Fruit fly (Drosophila melanogaster) S2 (cell line): ENCODE results near the gene Pat1.

Experiments
- CG8478 ChIP-seq: fragments of >200 bp; optimal IDR thresholded peaks from 2 replicates; lab custom pipeline; 2018
- CTCF ChIP-seq, 2 experiments: fragments of >200 bp; optimal IDR thresholded peaks; 2 replicates each; lab custom pipeline; 2018

Gene Pat1

dm6 chrX:6590681-6591289 is at the start of gene Pat1:
TSS of gene Pat1 (plus strand) at chrX:6590776.
- TF ChIP-seq CG8478, result no peak
- peak in 1 of 2 experiments; percentile 20 for TF ChIP-seq CTCF (optimal IDR thresholded peaks at IDR 0.05; lab: Kevin White, UChicago)

DNA sequence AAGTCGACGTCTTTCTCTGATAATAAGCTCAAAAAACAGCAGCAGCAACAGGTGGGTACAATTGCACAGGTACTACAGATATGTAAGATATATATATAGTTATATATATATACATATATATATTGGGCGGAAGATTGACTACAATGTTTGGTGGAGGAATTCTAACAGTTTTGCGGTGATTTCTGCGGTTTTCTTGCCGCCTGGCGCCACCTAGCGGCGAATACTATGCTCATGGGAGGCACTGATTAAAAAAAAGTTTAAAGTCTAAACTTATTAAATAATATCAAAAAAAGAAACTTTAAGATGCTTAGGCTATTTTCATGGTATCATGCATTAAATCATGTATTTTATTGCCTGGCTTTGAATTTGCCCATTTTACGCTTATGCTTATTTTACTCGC is 49.3 kb upstream of the Pat1 start:
- TF ChIP-seq CG8478, result no peak
- peak in 1 of 2 experiments; percentile 68 for TF ChIP-seq CTCF (optimal IDR thresholded peaks at IDR 0.05; lab: Kevin White, UChicago)

- TF ChIP-seq CTCF (optimal IDR thresholded peaks at IDR 0.05; lab: Kevin White, UChicago) (no peak), CG8478 (no peak)
Measured at dm6 chrX:6542331-6542730, 48.2 kb upstream of the Pat1 start.

DNA sequence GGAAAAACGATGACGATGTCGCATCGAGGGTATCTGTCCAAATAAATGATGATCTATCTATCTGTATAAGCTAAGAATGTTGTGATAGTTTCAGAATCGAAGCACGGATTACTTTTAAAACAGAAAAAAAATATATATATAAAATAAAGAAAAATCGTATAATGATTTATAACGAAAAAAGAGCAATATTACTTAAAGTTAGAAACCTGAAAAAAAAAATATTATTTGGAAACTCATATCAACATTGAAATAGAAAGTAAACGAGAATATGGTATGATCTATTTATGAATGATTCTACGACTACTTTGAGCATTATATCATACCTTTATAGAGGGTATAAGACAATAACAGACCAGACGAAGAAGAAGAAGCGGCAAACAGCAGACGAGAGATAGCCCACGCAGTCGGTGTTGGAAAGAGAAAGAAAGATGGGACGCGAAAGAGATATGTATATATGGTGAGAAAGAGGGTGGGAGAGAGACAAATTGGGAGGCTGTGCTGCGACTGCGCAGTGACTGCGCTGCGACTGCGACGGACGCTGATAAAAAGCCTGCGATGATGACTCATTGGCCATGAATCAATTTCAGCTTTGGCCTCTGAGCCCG is 46.9 kb upstream of the Pat1 start:
- TF ChIP-seq CTCF (optimal IDR thresholded peaks at IDR 0.05; lab: Kevin White, UChicago) (no peak), CG8478 (no peak)

DNA sequence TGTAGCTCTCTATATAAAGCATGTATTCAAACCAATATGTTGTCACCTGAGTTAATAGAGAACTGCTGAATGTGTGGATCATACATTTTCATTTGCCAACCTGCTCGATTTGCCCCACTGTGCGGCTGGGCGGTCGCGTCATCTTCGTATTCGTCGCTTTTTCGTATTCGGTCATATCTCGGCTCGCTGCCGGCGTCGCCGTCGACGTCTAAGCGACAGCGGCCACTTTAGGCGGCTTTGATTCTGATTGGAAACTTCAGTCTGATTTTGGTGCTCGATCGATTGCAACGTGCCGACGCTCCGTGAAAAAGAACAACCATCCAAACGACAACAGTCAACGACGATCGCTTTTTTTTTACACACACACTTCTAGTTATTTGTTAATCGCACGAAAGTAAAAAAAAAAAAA is 44.7 kb upstream of the Pat1 start:
- TF ChIP-seq CG8478 (no peak), CTCF (optimal IDR thresholded peaks at IDR 0.05; lab: Kevin White, UChicago) (no peak)

dm6 chrX:6546970-6547369 is 43.6 kb upstream of the Pat1 start:
- TF ChIP-seq CG8478, result no peak
- TF ChIP-seq CTCF (optimal IDR thresholded peaks at IDR 0.05; lab: Kevin White, UChicago), result no peak

dm6 chrX:6549428-6550117 is 41.0 kb upstream of the Pat1 start:
- no peak for TF ChIP-seq CG8478
- no peak for TF ChIP-seq CTCF (optimal IDR thresholded peaks at IDR 0.05; lab: Kevin White, UChicago)

DNA sequence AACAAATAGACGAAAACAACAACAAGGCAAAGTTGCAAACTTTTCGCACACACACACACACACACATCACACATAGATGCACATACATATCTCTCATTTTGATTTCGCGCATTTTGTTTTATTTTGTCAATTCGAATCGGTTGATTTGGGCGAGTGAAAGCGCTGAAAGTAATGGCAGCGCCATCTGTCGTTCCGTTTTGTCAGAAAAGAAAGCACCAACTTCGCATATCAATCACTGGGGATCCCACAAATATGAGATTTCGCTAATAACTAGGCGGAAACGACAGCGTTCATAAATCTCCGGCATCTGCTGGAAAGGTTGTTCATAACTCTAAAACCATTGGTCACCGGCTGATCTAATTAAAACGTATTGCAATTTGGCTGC is 40.5 kb upstream of the Pat1 start:
- TF ChIP-seq CG8478, result no peak
- TF ChIP-seq CTCF (optimal IDR thresholded peaks at IDR 0.05; lab: Kevin White, UChicago), result peak; percentile 52 to 55

dm6 chrX:6551464-6551863 is 39.1 kb upstream of the Pat1 start:
- TF ChIP-seq CTCF (optimal IDR thresholded peaks at IDR 0.05; lab: Kevin White, UChicago) (no peak), CG8478 (no peak)

DNA sequence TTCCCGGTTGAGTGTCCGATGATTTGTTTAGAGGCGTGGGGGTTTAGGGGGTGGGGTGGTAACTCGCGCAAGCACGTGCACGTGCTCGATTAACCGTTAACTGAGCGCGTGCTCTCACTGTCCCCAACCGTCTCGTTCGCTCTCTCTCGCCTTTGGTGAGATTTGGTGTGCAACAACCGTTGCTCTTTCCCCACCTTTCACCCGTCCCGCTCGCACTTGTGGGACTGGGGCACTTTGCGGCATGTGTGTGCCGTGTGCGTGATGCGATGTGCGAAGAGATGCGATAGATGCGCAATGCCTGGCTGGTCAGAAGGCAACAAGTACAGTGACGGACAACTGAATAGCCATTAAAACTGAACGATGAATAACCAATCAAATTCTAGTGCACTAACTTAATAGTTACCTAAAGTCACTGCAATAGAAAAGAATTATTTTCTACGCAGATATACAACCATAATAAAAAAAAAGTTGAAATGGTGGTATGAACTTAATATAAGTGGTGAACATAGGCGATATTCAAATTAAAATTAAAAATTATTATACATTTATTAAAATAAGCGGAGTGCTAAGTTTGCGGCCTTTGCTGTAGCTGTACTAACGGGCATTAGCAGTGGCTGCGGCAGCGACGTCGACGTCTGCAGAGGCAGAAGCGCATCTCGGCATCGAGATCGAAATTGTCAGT is 19.2 kb upstream of the Pat1 start:
- TF ChIP-seq CTCF (optimal IDR thresholded peaks at IDR 0.05; lab: Kevin White, UChicago) (no peak), CG8478 (no peak)

dm6 chrX:6573799-6574198 is 16.8 kb upstream of the Pat1 start:
- no peak for TF ChIP-seq CTCF (optimal IDR thresholded peaks at IDR 0.05; lab: Kevin White, UChicago)
- no peak for TF ChIP-seq CG8478

DNA sequence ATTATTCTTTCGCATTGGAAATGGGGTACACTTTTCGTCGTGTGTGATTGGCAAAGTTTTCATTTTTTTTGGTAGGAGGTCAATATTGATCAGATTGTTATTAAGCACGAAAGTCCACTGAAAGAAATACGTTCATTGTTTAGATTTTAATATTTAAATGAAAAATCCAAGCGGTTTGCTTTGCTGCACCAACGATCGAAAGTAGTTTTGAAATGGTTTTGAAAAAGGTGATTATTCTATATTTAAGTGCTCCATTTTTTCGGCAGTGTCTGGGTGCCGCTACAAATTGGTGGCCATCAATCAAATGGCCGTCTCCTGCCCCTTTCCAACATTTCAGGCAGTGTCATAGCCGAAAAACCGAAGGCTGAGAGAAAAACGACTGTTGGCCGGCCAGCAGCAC is 16.1 kb upstream of the Pat1 start:
- TF ChIP-seq CTCF (optimal IDR thresholded peaks at IDR 0.05; lab: Kevin White, UChicago), result no peak
- no peak for TF ChIP-seq CG8478

- TF ChIP-seq CTCF (optimal IDR thresholded peaks at IDR 0.05; lab: Kevin White, UChicago), result no peak
- no peak for TF ChIP-seq CG8478
Measured at dm6 chrX:6588990-6589389, 1.6 kb upstream of the Pat1 start, which contains the start of gene CG17717. TSS of gene CG17717 (plus strand) at chrX:6589290.

DNA sequence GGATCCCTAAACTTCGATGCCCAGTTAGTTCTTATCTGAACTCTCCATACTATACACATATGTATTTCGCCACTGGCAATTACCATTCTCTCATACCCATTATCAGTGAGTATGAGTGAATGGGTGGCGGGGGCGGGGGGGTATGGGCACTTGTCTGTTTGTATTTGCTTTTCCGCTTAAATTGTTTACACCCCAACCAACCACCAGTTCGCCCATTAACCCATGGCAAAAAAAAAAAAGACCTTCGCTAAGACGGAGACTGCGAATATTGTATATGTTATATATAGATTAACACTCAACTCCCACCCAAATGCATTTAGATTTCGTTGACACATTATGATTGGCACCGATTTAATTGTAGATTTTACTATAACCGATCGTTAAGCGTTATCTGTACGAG is 1.5 kb downstream of the Pat1 start:
- no peak for TF ChIP-seq CG8478
- no peak for TF ChIP-seq CTCF (optimal IDR thresholded peaks at IDR 0.05; lab: Kevin White, UChicago)

- TF ChIP-seq CG8478 (no peak), CTCF (optimal IDR thresholded peaks at IDR 0.05; lab: Kevin White, UChicago) (no peak)
Measured at dm6 chrX:6592745-6593144, 2.2 kb downstream of the Pat1 start.

- no peak for TF ChIP-seq CG8478
- TF ChIP-seq CTCF (optimal IDR thresholded peaks at IDR 0.05; lab: Kevin White, UChicago), result no peak
Measured at dm6 chrX:6596788-6597187, 6.2 kb downstream of the Pat1 start, which contains the start of gene APC7. TSS of gene APC7 (plus strand) at chrX:6597088.
